Fruit fly (Drosophila melanogaster): Measurements from ENCODE around the gene CG33688.

CG33688 gene

DNA sequence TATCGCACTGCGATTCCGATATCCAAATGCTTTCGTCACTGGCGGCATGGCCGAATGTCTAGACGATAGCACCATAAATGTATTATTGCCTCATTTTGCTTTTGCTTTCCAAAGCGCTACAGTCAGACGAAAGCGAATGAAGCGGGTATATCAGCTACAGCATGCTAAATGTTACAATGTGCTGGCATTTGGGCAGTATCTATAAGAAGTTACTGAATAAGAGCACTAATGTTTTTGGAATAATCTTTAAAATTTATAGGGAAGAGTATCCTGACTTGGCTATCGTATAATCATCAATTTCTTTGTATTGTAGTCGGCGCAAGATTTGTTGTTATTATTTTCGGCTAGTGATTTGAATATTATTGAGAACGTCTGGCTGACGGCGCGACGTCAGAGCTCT is 4.2 kb downstream of the CG33688 start (continued):
- TF ChIP-seq ems (GFP tag; optimal IDR thresholded peaks at IDR 0.05), result peak; percentile 78
- TF ChIP-seq sens (GFP tag), result peak; percentile 94
- peak; percentile 76 for TF ChIP-seq CG17385 (GFP tag; optimal IDR thresholded peaks at IDR 0.05)
- peak; percentile 16 for TF ChIP-seq CG5180 (GFP tag; optimal IDR thresholded peaks at IDR 0.05)
- TF ChIP-seq Hr39 (optimal IDR thresholded peaks at IDR 0.05), result no peak
- no peak; the same call in none of the 2 replicates for TF ChIP-seq CG32772 (GFP tag; IDR thresholded peaks at IDR 0.05)
- TF ChIP-seq zf30C (GFP tag; optimal IDR thresholded peaks at IDR 0.05), result no peak
- TF ChIP-seq CG12391 (tag; optimal IDR thresholded peaks at IDR 0.05), result peak; percentile 59
- no peak for TF ChIP-seq nerfin-2 (GFP tag; IDR thresholded peaks at IDR 0.05; ENCODE audit: partially characterized antibody)
- TF ChIP-seq ase (GFP tag; IDR thresholded peaks at IDR 0.05), result peak; percentile 87; the same call in 2 of the 3 replicates
- TF ChIP-seq pfk (GFP tag; optimal IDR thresholded peaks at IDR 0.05), result no peak
- peak; percentile 84 for TF ChIP-seq CG11504 (tag; optimal IDR thresholded peaks at IDR 0.05)
- TF ChIP-seq dan (GFP tag; IDR thresholded peaks at IDR 0.05), result no peak
- TF ChIP-seq Hey (tag; optimal IDR thresholded peaks at IDR 0.05), result no peak
- TF ChIP-seq abd-A (tag; optimal IDR thresholded peaks at IDR 0.05), result peak; percentile 36
- TF ChIP-seq sob (GFP tag; IDR thresholded peaks at IDR 0.05), result peak; percentile 90
- no peak for TF ChIP-seq Stat92E (GFP tag; optimal IDR thresholded peaks at IDR 0.05)
- peak; percentile 77 for TF ChIP-seq lbe (GFP tag; optimal IDR thresholded peaks at IDR 0.05)
- TF ChIP-seq D (optimal IDR thresholded peaks at IDR 0.05), result no peak
- peak; percentile 42 for TF ChIP-seq D (GFP tag; optimal IDR thresholded peaks at IDR 0.05)
- peak; percentile 59 for TF ChIP-seq CG8281 (tag; optimal IDR thresholded peaks at IDR 0.05)
- TF ChIP-seq ftz-f1 (GFP tag; optimal IDR thresholded peaks at IDR 0.05), result no peak
- TF ChIP-seq CG4404 (GFP tag; IDR thresholded peaks at IDR 0.05), result peak; percentile 53
- peak; percentile 91 for TF ChIP-seq CG12769 (tag; optimal IDR thresholded peaks at IDR 0.05)
- peak; percentile 82 for TF ChIP-seq jumu (GFP tag; optimal IDR thresholded peaks at IDR 0.05)
- TF ChIP-seq CG30020 (tag; optimal IDR thresholded peaks at IDR 0.05), result no peak
- TF ChIP-seq lab (GFP tag; optimal IDR thresholded peaks at IDR 0.05), result peak; percentile 93
- TF ChIP-seq CG9727 (GFP tag; optimal IDR thresholded peaks at IDR 0.05), result peak; percentile 65
- peak; percentile 87 for TF ChIP-seq NFAT (GFP tag; IDR thresholded peaks at IDR 0.05)
- no peak for TF ChIP-seq Lpt (GFP tag; optimal IDR thresholded peaks at IDR 0.05)
- TF ChIP-seq CG8924 (tag; optimal IDR thresholded peaks at IDR 0.05), result peak; percentile 70
- peak; percentile 82 for TF ChIP-seq CG12071 (GFP tag; optimal IDR thresholded peaks at IDR 0.05)
- TF ChIP-seq aop (GFP tag; IDR thresholded peaks at IDR 0.05), result peak; percentile 57; the same call in 1 of the 2 replicates
- TF ChIP-seq Mad (GFP tag; optimal IDR thresholded peaks at IDR 0.05), result peak; percentile 26
- peak; percentile 56 for TF ChIP-seq CG17568 (GFP tag; optimal IDR thresholded peaks at IDR 0.05)
- peak; percentile 77 for TF ChIP-seq Poxn (GFP tag; IDR thresholded peaks at IDR 0.05)
- TF ChIP-seq cas (GFP tag; IDR thresholded peaks at IDR 0.05), result peak; percentile 65; the same call in 1 of the 2 replicates
- peak; percentile 86 for TF ChIP-seq CG1603 (tag; optimal IDR thresholded peaks at IDR 0.05)
- peak; percentile 35 for TF ChIP-seq CG4282 (GFP tag; optimal IDR thresholded peaks at IDR 0.05)
- TF ChIP-seq Rx (GFP tag; IDR thresholded peaks at IDR 0.05), result peak; percentile 63
- no peak for TF ChIP-seq h (optimal IDR thresholded peaks at IDR 0.05)
- TF ChIP-seq tin (GFP tag; optimal IDR thresholded peaks at IDR 0.05), result peak; percentile 65
- TF ChIP-seq Hr51 (GFP tag; optimal IDR thresholded peaks at IDR 0.05), result peak; percentile 65 to 78
- TF ChIP-seq CG4424 (GFP tag; optimal IDR thresholded peaks at IDR 0.05), result peak; percentile 66
- peak; percentile 53 for TF ChIP-seq CG30431 (GFP tag; optimal IDR thresholded peaks at IDR 0.05)
- peak; percentile 71 for TF ChIP-seq Bteb2 (GFP tag; optimal IDR thresholded peaks at IDR 0.05)
- no peak for TF ChIP-seq CG15479 (GFP tag; optimal IDR thresholded peaks at IDR 0.05)
- TF ChIP-seq otp (GFP tag; IDR thresholded peaks at IDR 0.05), result peak; percentile 61; the same call in 1 of the 3 replicates
- TF ChIP-seq Xbp1 (GFP tag; optimal IDR thresholded peaks at IDR 0.05), result peak; percentile 70
- TF ChIP-seq CG16863 (GFP tag; optimal IDR thresholded peaks at IDR 0.05), result peak; percentile 64
- TF ChIP-seq slou (GFP tag; optimal IDR thresholded peaks at IDR 0.05), result peak; percentile 30
- no peak for TF ChIP-seq CG15601 (tag; optimal IDR thresholded peaks at IDR 0.05)

Data from whole organism, embryonic.